Fruit fly (Drosophila melanogaster) whole organism, prepupa: ENCODE results near the gene CG42781.

Experiments used
- CG10631 ChIP-seq: fragments of 200-800 bp; sonication (Bioruptor generic); optimal IDR thresholded peaks from 2 replicates; lab custom pipeline; 2016; ENCODE audit warnings: missing biosample characterization, missing genetic modification characterization
- CG10669 ChIP-seq: fragments of 200-800 bp; sonication (Bioruptor generic); optimal IDR thresholded peaks from 3 replicates; lab custom pipeline; 2018; ENCODE audit warnings: missing biosample characterization, mild to moderate bottlenecking, missing genetic modification characterization, moderate library complexity
- CG11902 ChIP-seq: fragments of 200-800 bp; sonication (Bioruptor generic); optimal IDR thresholded peaks from 3 replicates; lab custom pipeline; 2016; ENCODE audit warnings: missing biosample characterization, missing genetic modification characterization
- CG15336 ChIP-seq: fragments of 200-800 bp; sonication (Bioruptor generic); IDR thresholded peaks from 2 replicates; pipeline ENCODE4 v1.3.6; 2022; ENCODE audit warnings: missing biosample characterization, missing genetic modification characterization
- CG16779 ChIP-seq: fragments of 200-800 bp; sonication (Bioruptor generic); optimal IDR thresholded peaks from 3 replicates; lab custom pipeline; 2017; ENCODE audit warnings: missing biosample characterization, mild to moderate bottlenecking, missing genetic modification characterization
- CG3032 ChIP-seq: fragments of 200-800 bp; optimal IDR thresholded peaks from 2 replicates; lab custom pipeline; 2019; ENCODE audit warnings: missing biosample characterization, mild to moderate bottlenecking, missing genetic modification characterization, moderate library complexity
- CG31627 ChIP-seq: fragments of 200-800 bp; sonication (Bioruptor generic); optimal IDR thresholded peaks from 3 replicates; lab custom pipeline; 2016; ENCODE audit warnings: missing biosample characterization, missing genetic modification characterization
- CG32006 ChIP-seq: fragments of 200-800 bp; sonication (Bioruptor generic); optimal IDR thresholded peaks from 3 replicates; lab custom pipeline; 2017; ENCODE audit warnings: missing biosample characterization, mild to moderate bottlenecking, missing genetic modification characterization
- CG3919 ChIP-seq: fragments of 200-800 bp; sonication (Bioruptor generic); optimal IDR thresholded peaks from 3 replicates; lab custom pipeline; 2016; ENCODE audit warnings: missing biosample characterization, missing genetic modification characterization
- CG6163 ChIP-seq: fragments of 200-800 bp; sonication (Bioruptor generic); IDR thresholded peaks from 3 replicates; pipeline ENCODE4 v1.3.6; 2022; ENCODE audit warnings: missing biosample characterization, missing genetic modification characterization
- CG6276 ChIP-seq: fragments of 200-800 bp; sonication (Bioruptor generic); optimal IDR thresholded peaks from 2 replicates; lab custom pipeline; 2017; ENCODE audit warnings: missing biosample characterization, mild to moderate bottlenecking, missing genetic modification characterization
- CG6808 ChIP-seq: fragments of 200-800 bp; sonication (Bioruptor generic); optimal IDR thresholded peaks from 3 replicates; lab custom pipeline; 2017; ENCODE audit warnings: missing biosample characterization, missing genetic modification characterization, mild to moderate bottlenecking, moderate library complexity, missing genetic modification reagents
- CG6854 ChIP-seq: fragments of 200-800 bp; sonication (Bioruptor generic); optimal IDR thresholded peaks from 2 replicates; lab custom pipeline; 2017; ENCODE audit warnings: missing biosample characterization, mild to moderate bottlenecking, missing genetic modification characterization
- CG7368 ChIP-seq: fragments of 200-800 bp; sonication (Bioruptor generic); optimal IDR thresholded peaks from 3 replicates; lab custom pipeline; 2016; ENCODE audit warnings: missing biosample characterization, missing genetic modification characterization
- CG9139 ChIP-seq: fragments of 200-800 bp; sonication (Bioruptor generic); optimal IDR thresholded peaks from 3 replicates; lab custom pipeline; 2017; ENCODE audit warnings: missing biosample characterization, mild to moderate bottlenecking, missing genetic modification characterization
- Eip78C ChIP-seq: fragments of 200-800 bp; sonication (Bioruptor generic); peaks from one replicate; lab custom pipeline; 2016; ENCODE audit warnings: missing biosample characterization, missing genetic modification characterization
- Eip93F ChIP-seq: fragments of 200-800 bp; sonication (Bioruptor generic); optimal IDR thresholded peaks from 2 replicates; lab custom pipeline; 2016; ENCODE audit warnings: missing biosample characterization, mild to moderate bottlenecking, missing genetic modification characterization
- Ets96B ChIP-seq: fragments of 200-800 bp; optimal IDR thresholded peaks from 2 replicates; lab custom pipeline; 2019; ENCODE audit warnings: missing biosample characterization, mild to moderate bottlenecking, missing genetic modification characterization, moderate library complexity
- Hr38 ChIP-seq: sonication (Bioruptor generic); optimal IDR thresholded peaks from 2 replicates; lab custom pipeline; 2016; ENCODE audit warnings: missing biosample characterization, missing genetic modification characterization
- Hr39 ChIP-seq: fragments of 200-800 bp; sonication (Bioruptor generic); optimal IDR thresholded peaks from 2 replicates; lab custom pipeline; 2016; ENCODE audit warnings: missing biosample characterization, missing genetic modification characterization
- Hr4 ChIP-seq: fragments of 200-800 bp; sonication (Bioruptor generic); optimal IDR thresholded peaks from 3 replicates; lab custom pipeline; 2016; ENCODE audit warnings: missing biosample characterization, missing genetic modification characterization
- Met ChIP-seq: fragments of 200-800 bp; sonication (Bioruptor generic); optimal IDR thresholded peaks from 3 replicates; lab custom pipeline; 2016; ENCODE audit warnings: missing biosample characterization, missing genetic modification characterization
- OdsH ChIP-seq: fragments of 200-800 bp; sonication (Bioruptor generic); optimal IDR thresholded peaks from 3 replicates; lab custom pipeline; 2016; ENCODE audit warnings: missing biosample characterization, missing genetic modification characterization
- Smox ChIP-seq: fragments of 200-800 bp; sonication (Bioruptor generic); optimal IDR thresholded peaks from 3 replicates; lab custom pipeline; 2016; ENCODE audit warnings: missing biosample characterization, missing genetic modification characterization
- Sox102F ChIP-seq: fragments of 200-800 bp; sonication (Bioruptor generic); optimal IDR thresholded peaks from 2 replicates; lab custom pipeline; 2016; ENCODE audit warnings: missing biosample characterization, mild to moderate bottlenecking, missing genetic modification characterization
- Sox15 ChIP-seq: fragments of 200-800 bp; sonication (Bioruptor generic); optimal IDR thresholded peaks from 3 replicates; lab custom pipeline; 2016; ENCODE audit warnings: missing biosample characterization, missing genetic modification characterization
- acj6 ChIP-seq: fragments of 200-800 bp; sonication (Bioruptor generic); optimal IDR thresholded peaks from 3 replicates; lab custom pipeline; 2016; ENCODE audit warnings: missing biosample characterization, missing genetic modification characterization
- dac ChIP-seq: fragments of 200-800 bp; sonication (Bioruptor generic); optimal IDR thresholded peaks from 2 replicates; lab custom pipeline; 2017; ENCODE audit warnings: missing biosample characterization, mild to moderate bottlenecking, missing genetic modification characterization
- dsx ChIP-seq: fragments of 200-800 bp; optimal IDR thresholded peaks from 3 replicates; lab custom pipeline; 2019; ENCODE audit warnings: missing biosample characterization, mild to moderate bottlenecking, missing genetic modification characterization, moderate library complexity; ENCODE audit not compliant: poor library complexity, severe bottlenecking
- eg ChIP-seq: fragments of 200-800 bp; sonication (Bioruptor generic); IDR thresholded peaks from 3 replicates; pipeline ENCODE4 v1.3.6; 2022; ENCODE audit warnings: missing biosample characterization, missing genetic modification characterization
- fd85E ChIP-seq: fragments of 200-800 bp; sonication (Bioruptor generic); optimal IDR thresholded peaks from 3 replicates; lab custom pipeline; 2016; ENCODE audit warnings: missing biosample characterization, missing genetic modification characterization
- lz ChIP-seq: fragments of 200-800 bp; sonication (Bioruptor generic); optimal IDR thresholded peaks from 3 replicates; lab custom pipeline; 2016; ENCODE audit warnings: missing biosample characterization, missing genetic modification characterization
- net ChIP-seq: fragments of 200-800 bp; sonication (Bioruptor generic); optimal IDR thresholded peaks from 3 replicates; lab custom pipeline; 2016; ENCODE audit warnings: missing biosample characterization, missing genetic modification characterization
- pdm3 ChIP-seq: fragments of 200-800 bp; sonication (Bioruptor generic); optimal IDR thresholded peaks from 3 replicates; lab custom pipeline; 2016; ENCODE audit warnings: missing biosample characterization, missing genetic modification characterization
- spab ChIP-seq: fragments of 200-800 bp; sonication (Bioruptor generic); optimal IDR thresholded peaks from 2 replicates; lab custom pipeline; 2017; ENCODE audit warnings: missing biosample characterization, mild to moderate bottlenecking, missing genetic modification characterization, missing genetic modification reagents
- ss ChIP-seq, 2 experiments: fragments of 200-800 bp; sonication (Bioruptor generic); optimal IDR thresholded peaks; 2 replicates in 1 of 2; 3 replicates in 1 of 2; lab custom pipeline; 2017 to 2018; ENCODE audit warnings: mild to moderate bottlenecking in 2 of 2, missing biosample characterization in 2 of 2, missing genetic modification characterization in 2 of 2, moderate library complexity in 1 of 2
- svp ChIP-seq: fragments of 200-800 bp; sonication (Bioruptor generic); peaks from one replicate; lab custom pipeline; 2016; ENCODE audit warnings: missing biosample characterization, missing genetic modification characterization
- topi ChIP-seq: fragments of 200-800 bp; sonication (Bioruptor generic); optimal IDR thresholded peaks from 3 replicates; lab custom pipeline; 2016; ENCODE audit warnings: missing biosample characterization, missing genetic modification characterization
- vri ChIP-seq: fragments of 200-800 bp; sonication (Bioruptor generic); optimal IDR thresholded peaks from 3 replicates; lab custom pipeline; 2016; ENCODE audit warnings: missing biosample characterization, mild to moderate bottlenecking, missing genetic modification characterization

The CG42781 gene

dm6 chrX:7379569-7379968 lies 3.2 kb downstream of the CG42781 start (continued):
- TF ChIP-seq ss (GFP tag; optimal IDR thresholded peaks at IDR 0.05; lab: Kevin White, UChicago), result peak in 1 of 2 experiments; percentile 42
- peak; percentile 3 for TF ChIP-seq Met (GFP tag; lab: Kevin White, UChicago)
- TF ChIP-seq CG6854, result no peak
- no peak for TF ChIP-seq Hr4 (GFP tag; lab: Kevin White, UChicago)
- no peak for TF ChIP-seq dac
- TF ChIP-seq CG15336, result peak; percentile 23; the same call in 1 of the 2 replicates
- TF ChIP-seq CG32006 (GFP tag; lab: Kevin White, UChicago), result peak; percentile 15
- TF ChIP-seq CG10669, result peak; percentile 23
- TF ChIP-seq Eip93F (GFP tag; lab: Kevin White, UChicago), result no peak
- TF ChIP-seq Smox (GFP tag; lab: Kevin White, UChicago), result peak; percentile 34
- TF ChIP-seq CG9139, result no peak
- TF ChIP-seq vri (GFP tag; lab: Kevin White, UChicago), result no peak

DNA sequence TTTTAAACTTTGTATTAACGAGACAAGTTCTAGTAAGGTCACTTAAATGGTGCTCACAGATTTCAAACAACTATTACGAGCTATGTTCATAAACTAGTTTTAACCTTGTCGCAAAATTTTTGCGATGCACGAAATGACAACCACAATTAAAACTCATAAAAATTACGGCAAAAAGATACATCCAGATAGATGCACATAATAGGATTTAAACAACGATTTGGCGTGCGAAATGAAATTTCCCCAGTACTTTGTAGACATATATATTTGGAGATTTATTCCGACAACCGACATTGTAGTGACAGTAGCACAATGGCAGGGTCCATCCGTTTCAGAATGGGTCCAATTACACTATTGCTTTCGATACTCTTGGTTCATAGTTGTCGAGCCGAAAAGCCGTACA lies 5.0 kb downstream of the CG42781 start, which contains the start of gene CheA7a:
Gene CheA7a, plus strand, starts transcription at position 301 of the 400 bp plus-strand sequence.
- no peak for TF ChIP-seq CG6808 (GFP tag; lab: Kevin White, UChicago)
- no peak for TF ChIP-seq CG3919 (GFP tag; lab: Kevin White, UChicago)
- TF ChIP-seq CG31627 (GFP tag; lab: Kevin White, UChicago), result no peak
- no peak for TF ChIP-seq acj6

DNA sequence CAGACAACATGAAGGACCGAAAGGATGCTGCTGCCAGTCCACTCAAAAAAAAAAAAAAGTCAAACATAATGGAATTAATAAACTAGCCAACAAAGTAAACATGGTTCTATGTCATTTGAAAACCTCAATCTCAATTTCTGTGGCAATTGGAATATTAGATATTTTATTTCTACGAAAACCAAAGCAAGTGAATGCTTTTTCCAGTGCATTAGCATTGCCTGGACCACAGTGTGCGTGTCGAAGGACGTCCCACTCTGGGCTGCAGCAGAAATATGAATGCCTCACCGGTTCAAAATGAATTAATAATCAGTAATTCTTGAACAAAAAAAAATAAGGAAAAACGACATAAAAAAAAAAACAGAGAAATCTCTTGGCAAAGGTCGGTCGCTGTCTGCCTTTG lies 10.3 kb downstream of the CG42781 start:
- TF ChIP-seq net (no peak), Eip93F (GFP tag; lab: Kevin White, UChicago) (no peak), Sox102F (no peak), CG10631 (GFP tag; lab: Kevin White, UChicago) (peak; percentile 23), CG6808 (GFP tag; lab: Kevin White, UChicago) (no peak), fd85E (no peak), CG31627 (GFP tag; lab: Kevin White, UChicago) (no peak), Smox (GFP tag; lab: Kevin White, UChicago) (peak; percentile 4), CG6854 (no peak), Hr38 (GFP tag; lab: Kevin White, UChicago) (no peak), topi (peak; percentile 14), CG16779 (tag; lab: Kevin White, UChicago) (no peak), svp (GFP tag; lab: Kevin White, UChicago) (no peak), CG6276 (GFP tag; lab: Kevin White, UChicago) (no peak), pdm3 (GFP tag; lab: Kevin White, UChicago) (peak; percentile 5), Ets96B (peak; percentile 23), spab (GFP tag; lab: Kevin White, UChicago) (no peak), CG7368 (GFP tag; lab: Kevin White, UChicago) (no peak), Eip78C (peak; percentile 60), eg (no peak), Hr39 (GFP tag; lab: Kevin White, UChicago) (peak; percentile 10), Sox15 (GFP tag; lab: Kevin White, UChicago) (no peak), CG3032 (tag; lab: Kevin White, UChicago) (no peak), CG32006 (GFP tag; lab: Kevin White, UChicago) (no peak), OdsH (GFP tag; lab: Kevin White, UChicago) (peak; percentile 13), ss (GFP tag; optimal IDR thresholded peaks at IDR 0.05; lab: Kevin White, UChicago) (peak in 1 of 2 experiments; percentile 3)

DNA sequence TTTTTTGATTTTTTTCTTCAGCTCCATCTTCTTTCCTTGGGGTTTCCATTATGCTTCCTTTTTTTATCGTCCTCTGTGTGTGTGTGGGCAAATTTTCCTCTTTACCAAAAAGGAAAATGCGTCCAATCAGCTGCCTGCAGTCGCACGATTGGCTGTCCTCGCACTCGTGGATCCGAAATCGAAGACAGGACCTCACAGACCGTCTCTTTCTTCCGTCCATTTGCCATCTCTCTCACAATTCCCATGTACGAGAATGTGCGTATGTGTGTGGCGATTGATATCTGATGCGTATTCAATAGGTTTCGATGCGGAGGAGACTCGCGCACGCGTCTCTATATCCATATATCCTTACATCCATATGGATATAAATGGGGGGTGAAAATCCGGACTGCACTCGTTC lies 14.4 kb downstream of the CG42781 start:
- no peak for TF ChIP-seq CG3919 (GFP tag; lab: Kevin White, UChicago)
- no peak for TF ChIP-seq fd85E
- TF ChIP-seq dsx (GFP tag; lab: Kevin White, UChicago), result no peak
- TF ChIP-seq lz (GFP tag; lab: Kevin White, UChicago), result no peak
- no peak for TF ChIP-seq Smox (GFP tag; lab: Kevin White, UChicago)
- TF ChIP-seq OdsH (GFP tag; lab: Kevin White, UChicago), result no peak
- TF ChIP-seq CG16779 (tag; lab: Kevin White, UChicago), result no peak
- no peak for TF ChIP-seq vri (GFP tag; lab: Kevin White, UChicago)
- no peak for TF ChIP-seq CG7368 (GFP tag; lab: Kevin White, UChicago)
- TF ChIP-seq spab (GFP tag; lab: Kevin White, UChicago), result no peak
- no peak for TF ChIP-seq CG6854
- TF ChIP-seq Sox15 (GFP tag; lab: Kevin White, UChicago), result no peak
- no peak for TF ChIP-seq CG9139
- no peak for TF ChIP-seq CG6163 (GFP tag; lab: Robert Waterston, UW)
- TF ChIP-seq CG11902, result no peak
